Worm (Caenorhabditis elegans) whole organism, L4/young adult: ENCODE results near the gene F35E12.10.

Experiments used
- W03F9.2 ChIP-seq: fragments of 150-350 bp; optimal IDR thresholded peaks from 2 replicates; lab custom pipeline; 2014; ENCODE audit warnings: missing biosample characterization, missing genetic modification characterization
- dao-5 ChIP-seq: sonication (generic microtip); optimal IDR thresholded peaks from 2 replicates; lab custom pipeline; 2016; ENCODE audit warnings: missing genotype, missing genetic modification characterization, moderate library complexity, missing compliant biosample characterization
- him-1 ChIP-seq: sonication (generic microtip); optimal IDR thresholded peaks from 2 replicates; lab custom pipeline; 2016; ENCODE audit warnings: missing genotype, missing genetic modification reagents, missing genetic modification characterization, missing compliant biosample characterization

DNA sequence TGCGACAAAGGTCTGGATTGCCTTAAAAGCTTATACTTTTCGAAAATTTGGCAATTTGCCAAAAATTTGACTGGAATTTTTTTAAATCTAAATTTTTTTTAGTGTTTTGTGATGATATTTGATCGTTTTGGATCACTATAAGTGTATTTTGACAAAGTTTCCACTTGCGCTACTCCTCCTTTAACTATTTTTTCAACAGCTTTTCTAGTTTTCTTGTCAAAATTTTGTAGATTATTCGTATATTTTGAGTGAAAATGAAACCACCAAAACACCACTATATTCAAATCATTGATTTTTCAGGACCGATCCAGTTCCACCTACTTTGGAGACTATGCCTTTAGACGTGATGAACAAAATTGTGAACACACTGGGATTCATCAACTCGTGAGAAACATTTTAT is 23.0 kb downstream of the F35E12.10 start, which contains the start of gene fbxa-181:
- TF ChIP-seq W03F9.2 (no peak), dao-5 (no peak), him-1 (no peak)
